Fruit fly (Drosophila melanogaster) whole organism, embryonic: ENCODE results near the gene Snx27.

Experiments used
- Adf1 ChIP-seq: fragments of 200-800 bp; sonication (Bioruptor generic); IDR thresholded peaks from 2 replicates; pipeline ENCODE4 v1.3.6; 2022; ENCODE audit warnings: missing biosample characterization, missing genetic modification characterization
- Atf6 ChIP-seq: fragments of 200-800 bp; sonication (Bioruptor generic); IDR thresholded peaks from 2 replicates; pipeline ENCODE4 v1.3.6; 2022; ENCODE audit warnings: missing biosample characterization, missing genetic modification characterization
- Awh ChIP-seq: fragments of 200-800 bp; sonication (Bioruptor generic); IDR thresholded peaks from 2 replicates; pipeline ENCODE4, ENCODE4 v1.3.6; 2022; ENCODE audit warnings: missing biosample characterization, missing genetic modification characterization
- CG11085 ChIP-seq: fragments of 200-800 bp; sonication (Bioruptor generic); IDR thresholded peaks from 2 replicates; pipeline ENCODE4 v1.3.6; 2022; ENCODE audit warnings: missing biosample characterization, missing genetic modification characterization
- CG14014 ChIP-seq: fragments of 200-800 bp; sonication (Bioruptor generic); IDR thresholded peaks from 2 replicates; pipeline ENCODE4 v1.3.6; 2022; ENCODE audit warnings: missing biosample characterization, missing genetic modification characterization
- CG14667 ChIP-seq: fragments of 200-800 bp; sonication (Bioruptor generic); IDR thresholded peaks from 2 replicates; pipeline ENCODE4 v1.3.6; 2022; ENCODE audit warnings: missing biosample characterization, missing genetic modification characterization
- CG14710 ChIP-seq: fragments of 200-800 bp; sonication (Bioruptor generic); optimal IDR thresholded peaks from 3 replicates; lab custom pipeline; 2019; ENCODE audit warnings: missing biosample characterization, mild to moderate bottlenecking, missing genetic modification characterization, moderate library complexity
- CG15269 ChIP-seq: fragments of 200-800 bp; sonication (Bioruptor generic); optimal IDR thresholded peaks from 2 replicates; lab custom pipeline; 2018; ENCODE audit warnings: missing biosample characterization, mild to moderate bottlenecking, missing genetic modification characterization, moderate library complexity
- CG17385 ChIP-seq: fragments of 200-800 bp; sonication (Bioruptor generic); optimal IDR thresholded peaks from 3 replicates; lab custom pipeline; 2018; ENCODE audit warnings: missing biosample characterization, mild to moderate bottlenecking, missing genetic modification characterization
- CG18599 ChIP-seq: fragments of 200-800 bp; sonication (Bioruptor generic); optimal IDR thresholded peaks from 3 replicates; lab custom pipeline; 2017; ENCODE audit warnings: missing biosample characterization, missing genetic modification characterization, mild to moderate bottlenecking, moderate library complexity, missing genetic modification reagents
- CG2120 ChIP-seq: fragments of 200-800 bp; sonication (Bioruptor generic); optimal IDR thresholded peaks from 3 replicates; lab custom pipeline; 2016; ENCODE audit warnings: missing biosample characterization, missing genetic modification characterization
- CG2678 ChIP-seq: fragments of 200-800 bp; sonication (Bioruptor generic); optimal IDR thresholded peaks from 3 replicates; lab custom pipeline; 2019; ENCODE audit warnings: missing biosample characterization, mild to moderate bottlenecking, missing genetic modification characterization, moderate library complexity
- CG32532 ChIP-seq: fragments of 200-800 bp; sonication (Bioruptor generic); IDR thresholded peaks from 2 replicates; pipeline ENCODE4 v1.3.6; 2022; ENCODE audit warnings: missing biosample characterization, missing genetic modification characterization
- CG34422 ChIP-seq: fragments of 200-800 bp; sonication (Bioruptor generic); IDR thresholded peaks from 3 replicates; pipeline ENCODE4 v1.3.6; 2022; ENCODE audit warnings: missing biosample characterization, missing genetic modification characterization
- CG42726 ChIP-seq: fragments of 200-800 bp; sonication (Bioruptor generic); IDR thresholded peaks from 2 replicates; pipeline ENCODE4 v1.3.6; 2022; ENCODE audit warnings: missing biosample characterization, missing genetic modification characterization; ENCODE audit not compliant: partially characterized antibody
- CG9727 ChIP-seq: fragments of 200-800 bp; sonication (Bioruptor generic); optimal IDR thresholded peaks from 3 replicates; lab custom pipeline; 2017; ENCODE audit warnings: missing biosample characterization, mild to moderate bottlenecking, missing genetic modification characterization
- CG9932 ChIP-seq: fragments of 200-800 bp; sonication (Bioruptor generic); IDR thresholded peaks from 2 replicates; pipeline ENCODE4 v1.3.6; 2022; ENCODE audit warnings: missing biosample characterization, missing genetic modification characterization
- Dll ChIP-seq: fragments of 200-800 bp; sonication (Bioruptor generic); IDR thresholded peaks from 4 replicates; pipeline ENCODE4 v1.3.6; 2022; ENCODE audit warnings: missing biosample characterization, missing genetic modification characterization; ENCODE audit not compliant: partially characterized antibody
- GATAe ChIP-seq: fragments of 200-800 bp; sonication (Bioruptor generic); conservative IDR thresholded peaks from 2 replicates; pipeline ENCODE4 v1.3.6; 2022; ENCODE audit warnings: missing biosample characterization, missing genetic modification characterization
- Hmr ChIP-seq: fragments of 200-800 bp; sonication (Bioruptor generic); optimal IDR thresholded peaks from 3 replicates; lab custom pipeline; 2017; ENCODE audit warnings: mild to moderate bottlenecking, missing biosample characterization, missing genetic modification reagents, missing genetic modification characterization
- Hr78 ChIP-seq, 2 experiments: fragments of 200-800 bp in 1 of 2; fragments of >200 bp in 1 of 2; sonication (Bioruptor generic) in 1 of 2; optimal IDR thresholded peaks; 2 replicates each; lab custom pipeline; 2017 to 2019; ENCODE audit warnings: missing biosample characterization in 2 of 2, missing genetic modification characterization in 2 of 2, mild to moderate bottlenecking in 1 of 2, moderate library complexity in 1 of 2
- Med ChIP-seq: fragments of 200-800 bp; sonication (Bioruptor generic); peaks from one replicate; lab custom pipeline; 2016; ENCODE audit warnings: missing biosample characterization, missing genetic modification characterization, mild to moderate bottlenecking, inconsistent platforms, moderate library complexity
- Neu2 ChIP-seq: fragments of 200-800 bp; sonication (Bioruptor generic); optimal IDR thresholded peaks from 3 replicates; lab custom pipeline; 2016; ENCODE audit warnings: missing biosample characterization, missing genetic modification characterization, borderline replicate concordance
- Ptx1 ChIP-seq: fragments of 200-800 bp; sonication (Bioruptor generic); IDR thresholded peaks from 2 replicates; pipeline ENCODE4 v1.3.6; 2022; ENCODE audit warnings: missing biosample characterization, missing genetic modification characterization
- Rfx ChIP-seq: fragments of 200-800 bp; sonication (Bioruptor generic); IDR thresholded peaks from 2 replicates; pipeline ENCODE4 v1.3.6; 2022; ENCODE audit warnings: missing biosample characterization, missing genetic modification characterization
- Side ChIP-seq: fragments of 200-800 bp; sonication (Bioruptor generic); optimal IDR thresholded peaks from 2 replicates; lab custom pipeline; 2016; ENCODE audit warnings: missing biosample characterization, missing genetic modification characterization
- Vsx1 ChIP-seq: fragments of 200-800 bp; sonication (Bioruptor generic); optimal IDR thresholded peaks from 2 replicates; lab custom pipeline; 2017; ENCODE audit warnings: missing biosample characterization, mild to moderate bottlenecking, missing genetic modification characterization, missing genetic modification reagents
- danr ChIP-seq: fragments of 200-800 bp; sonication (Bioruptor generic); IDR thresholded peaks from 2 replicates; pipeline ENCODE4 v1.3.6; 2022; ENCODE audit warnings: missing biosample characterization, missing genetic modification characterization
- dimm ChIP-seq: fragments of 200-800 bp; sonication (Bioruptor generic); IDR thresholded peaks from 2 replicates; pipeline ENCODE4 v1.3.6; 2022; ENCODE audit warnings: missing biosample characterization, missing genetic modification characterization
- dysf ChIP-seq: fragments of 200-800 bp; sonication (Bioruptor generic); IDR thresholded peaks from 3 replicates; pipeline ENCODE4 v1.3.6; 2022; ENCODE audit warnings: missing biosample characterization, missing genetic modification characterization
- gce ChIP-seq: fragments of 200-800 bp; sonication (Bioruptor generic); IDR thresholded peaks from 3 replicates; pipeline ENCODE4 v1.3.6; 2022; ENCODE audit warnings: missing biosample characterization, missing genetic modification characterization
- grn ChIP-seq: fragments of 200-800 bp; sonication (Bioruptor generic); optimal IDR thresholded peaks from 3 replicates; lab custom pipeline; 2017; ENCODE audit warnings: missing biosample characterization, missing genetic modification characterization
- hb ChIP-seq: fragments of 200-800 bp; sonication (Bioruptor generic); IDR thresholded peaks from 3 replicates; pipeline ENCODE4 v1.3.6; 2022; ENCODE audit warnings: missing biosample characterization, missing genetic modification characterization; ENCODE audit not compliant: partially characterized antibody
- inv ChIP-seq: fragments of 200-800 bp; sonication (Bioruptor generic); IDR thresholded peaks from 2 replicates; pipeline ENCODE4 v1.3.6; 2022; ENCODE audit warnings: missing biosample characterization, missing genetic modification characterization; ENCODE audit not compliant: partially characterized antibody
- ken ChIP-seq: fragments of 200-800 bp; sonication (Bioruptor generic); IDR thresholded peaks from 3 replicates; pipeline ENCODE4 v1.3.6; 2022; ENCODE audit warnings: missing biosample characterization, missing genetic modification characterization
- knrl ChIP-seq: fragments of 200-800 bp; sonication (Bioruptor generic); IDR thresholded peaks from 3 replicates; pipeline ENCODE4 v1.3.6; 2022; ENCODE audit warnings: missing biosample characterization, missing genetic modification characterization; ENCODE audit not compliant: partially characterized antibody
- lmd ChIP-seq: fragments of 200-800 bp; sonication (Bioruptor generic); IDR thresholded peaks from 2 replicates; pipeline ENCODE4 v1.3.6; 2022; ENCODE audit warnings: missing biosample characterization, missing genetic modification characterization
- nau ChIP-seq: fragments of 200-800 bp; sonication (Bioruptor generic); optimal IDR thresholded peaks from 3 replicates; lab custom pipeline; 2017; ENCODE audit warnings: missing biosample characterization, mild to moderate bottlenecking, missing genetic modification characterization, missing genetic modification reagents
- pan ChIP-seq, 4 experiments: fragments of >200 bp in 3 of 4; fragments of 200-800 bp in 1 of 4; sonication (Bioruptor generic) in 1 of 4; optimal IDR thresholded peaks in 3 of 4; IDR thresholded peaks in 1 of 4; 2 replicates each; pipeline versions ENCODE4 v1.3.6 to Lab custom; 2017 to 2022; ENCODE audit warnings: missing biosample characterization in 2 of 4, missing genetic modification characterization in 2 of 4, mixed read lengths in 1 of 4
- pum ChIP-seq: fragments of 200-800 bp; sonication (Bioruptor generic); optimal IDR thresholded peaks from 2 replicates; lab custom pipeline; 2016; ENCODE audit warnings: missing biosample characterization, missing genetic modification characterization
- ranshi ChIP-seq: fragments of 200-800 bp; sonication (Bioruptor generic); IDR thresholded peaks from 2 replicates; pipeline ENCODE4 v1.3.6; 2022; ENCODE audit warnings: missing biosample characterization, missing genetic modification characterization
- row ChIP-seq: fragments of 200-800 bp; sonication (Bioruptor generic); IDR thresholded peaks from 3 replicates; pipeline ENCODE4 v1.3.6; 2022; ENCODE audit warnings: missing biosample characterization, missing genetic modification characterization
- sisA ChIP-seq: fragments of 200-800 bp; sonication (Bioruptor generic); IDR thresholded peaks from 2 replicates; pipeline ENCODE4 v1.3.6; 2022; ENCODE audit warnings: missing biosample characterization, missing genetic modification characterization
- slbo ChIP-seq: fragments of 200-800 bp; sonication (Bioruptor generic); IDR thresholded peaks from 2 replicates; pipeline ENCODE4 v1.3.6; 2022; ENCODE audit warnings: missing biosample characterization, missing genetic modification characterization
- tgo ChIP-seq: fragments of 200-800 bp; sonication (Bioruptor generic); IDR thresholded peaks from 3 replicates; pipeline ENCODE4 v1.3.6; 2022; ENCODE audit warnings: missing biosample characterization, missing genetic modification characterization
- tio ChIP-seq: fragments of 200-800 bp; sonication (Bioruptor generic); optimal IDR thresholded peaks from 2 replicates; lab custom pipeline; 2017; ENCODE audit warnings: missing biosample characterization, missing genetic modification characterization, inconsistent platforms
- twi ChIP-seq: fragments of 200-800 bp; optimal IDR thresholded peaks from 2 replicates; lab custom pipeline; 2019; ENCODE audit warnings: missing biosample characterization, mild to moderate bottlenecking, missing genetic modification characterization, moderate library complexity
- wdn ChIP-seq: fragments of 200-800 bp; sonication (Bioruptor generic); IDR thresholded peaks from 2 replicates; pipeline ENCODE4 v1.3.6; 2022; ENCODE audit warnings: missing biosample characterization, missing genetic modification characterization

Snx27 gene

dm6 chrX:5717741-5718475, 19.9 kb downstream of the Snx27 start, which contains the start of gene CG33080:
CG33080 (minus strand) TSS chrX:5717778.
- TF ChIP-seq lmd (GFP tag; lab: Robert Waterston, UW) (no peak), GATAe (GFP tag; lab: Robert Waterston, UW) (0 out of 2 replicates have a peak, but pooled peaks have one; percentile 19), tio (GFP tag; lab: Kevin White, UChicago) (no peak), Hr78 (GFP tag; optimal IDR thresholded peaks at IDR 0.05; lab: Kevin White, UChicago) (no peak), CG15269 (tag; lab: Kevin White, UChicago) (peak; percentile 9), pan (optimal IDR thresholded peaks at IDR 0.05; lab: Kevin White, UChicago) (no peak), pan (GFP tag; optimal IDR thresholded peaks at IDR 0.05 in 1 of 2, IDR thresholded peaks at IDR 0.05 in 1 of 2) (peak in 1 of 2 experiments; percentile 10), dysf (GFP tag; lab: Robert Waterston, UW) (peak; percentile 46; the same call in 2 of the 3 replicates), CG14667 (no peak), CG32532 (peak; percentile 51), CG34422 (GFP tag; lab: Robert Waterston, UW) (no peak), ranshi (GFP tag; lab: Robert Waterston, UW) (0 out of 2 replicates have a peak, but pooled peaks have one; percentile 24), Med (GFP tag; lab: Kevin White, UChicago) (peak; percentile 71), CG14710 (tag; lab: Kevin White, UChicago) (no peak), Hmr (peak; percentile 29), slbo (GFP tag; lab: Robert Waterston, UW) (peak; percentile 40; the same call in 1 of the 2 replicates), inv (no peak), CG9727 (GFP tag; lab: Kevin White, UChicago) (no peak), CG17385 (GFP tag; lab: Kevin White, UChicago) (no peak), CG11085 (GFP tag; lab: Robert Waterston, UW) (0 out of 2 replicates have a peak, but pooled peaks have one; percentile 23), hb (GFP tag; lab: Robert Waterston, UW) (no peak), Neu2 (GFP tag; lab: Kevin White, UChicago) (no peak), grn (GFP tag; lab: Kevin White, UChicago) (peak; percentile 89), ken (no peak), sisA (GFP tag; lab: Robert Waterston, UW) (0 out of 2 replicates have a peak, but pooled peaks have one; percentile 15), danr (0 out of 2 replicates have a peak, but pooled peaks have one; percentile 7), CG2678 (tag; lab: Kevin White, UChicago) (peak; percentile 12), CG42726 (GFP tag; lab: Robert Waterston, UW) (no peak), Ptx1 (GFP tag; lab: Robert Waterston, UW) (peak; percentile 53), pum (no peak), nau (GFP tag; lab: Kevin White, UChicago) (no peak), row (GFP tag; lab: Robert Waterston, UW) (peak; percentile 51; the same call in 2 of the 3 replicates), Adf1 (GFP tag; lab: Robert Waterston, UW) (0 out of 2 replicates have a peak, but pooled peaks have one; percentile 8), Awh (GFP tag; lab: Robert Waterston, UW) (no peak), wdn (GFP tag; lab: Robert Waterston, UW) (no peak), Rfx (GFP tag; lab: Robert Waterston, UW) (peak; percentile 64), dimm (GFP tag; lab: Robert Waterston, UW) (no peak), CG2120 (GFP tag; lab: Kevin White, UChicago) (peak; percentile 58), Dll (GFP tag; lab: Robert Waterston, UW) (no peak), twi (tag; lab: Kevin White, UChicago) (no peak), Side (GFP tag; lab: Kevin White, UChicago) (no peak), Atf6 (0 out of 2 replicates have a peak, but pooled peaks have one; percentile 13), CG9932 (GFP tag; lab: Robert Waterston, UW) (0 out of 2 replicates have a peak, but pooled peaks have one; percentile 20), knrl (GFP tag; lab: Robert Waterston, UW) (0 out of 3 replicates have a peak, but pooled peaks have one; percentile 14), tgo (GFP tag; lab: Robert Waterston, UW) (peak; percentile 29; the same call in 1 of the 3 replicates), CG14014 (GFP tag; lab: Robert Waterston, UW) (no peak), Vsx1 (GFP tag; lab: Kevin White, UChicago) (peak; percentile 75), CG18599 (GFP tag; lab: Kevin White, UChicago) (peak; percentile 27), gce (GFP tag; lab: Robert Waterston, UW) (no peak)
